Fruit fly (Drosophila melanogaster) whole organism, embryonic: ENCODE results near the gene Rab9Fa.

Experiments
- B-H1 ChIP-seq: fragments of 200-800 bp; sonication (Bioruptor generic); IDR thresholded peaks from 3 replicates; pipeline ENCODE4 v1.3.6; 2022; ENCODE audit warnings: missing biosample characterization, missing genetic modification characterization
- CG10147 ChIP-seq: fragments of 200-800 bp; sonication (Bioruptor generic); optimal IDR thresholded peaks from 2 replicates; lab custom pipeline; 2019; ENCODE audit warnings: missing biosample characterization, mild to moderate bottlenecking, missing genetic modification characterization, moderate library complexity
- CG1024 ChIP-seq: fragments of 200-800 bp; sonication (Bioruptor generic); IDR thresholded peaks from 2 replicates; pipeline ENCODE4 v1.3.6; 2022; ENCODE audit warnings: missing biosample characterization, missing genetic modification characterization
- CG13424 ChIP-seq: fragments of 200-800 bp; sonication (Bioruptor generic); optimal IDR thresholded peaks from 2 replicates; lab custom pipeline; 2019; ENCODE audit warnings: missing biosample characterization, mild to moderate bottlenecking, missing genetic modification characterization, moderate library complexity
- CG13624 ChIP-seq: fragments of 200-800 bp; sonication (Bioruptor generic); optimal IDR thresholded peaks from 2 replicates; lab custom pipeline; 2016; ENCODE audit warnings: missing biosample characterization, missing genetic modification characterization
- CG17328 ChIP-seq: fragments of 200-800 bp; sonication (Bioruptor generic); IDR thresholded peaks from 2 replicates; pipeline ENCODE4 v1.3.6; 2022; ENCODE audit warnings: missing biosample characterization, missing genetic modification characterization
- CG17568 ChIP-seq: fragments of 200-800 bp; sonication (Bioruptor generic); optimal IDR thresholded peaks from 2 replicates; lab custom pipeline; 2018; ENCODE audit warnings: missing biosample characterization, mild to moderate bottlenecking, missing genetic modification characterization, moderate library complexity
- CG17802 ChIP-seq: fragments of 200-800 bp; sonication (Bioruptor generic); optimal IDR thresholded peaks from 2 replicates; lab custom pipeline; 2018; ENCODE audit warnings: missing biosample characterization, mild to moderate bottlenecking, missing genetic modification characterization, moderate library complexity
- CG2678 ChIP-seq: fragments of 200-800 bp; sonication (Bioruptor generic); optimal IDR thresholded peaks from 3 replicates; lab custom pipeline; 2019; ENCODE audit warnings: missing biosample characterization, mild to moderate bottlenecking, missing genetic modification characterization, moderate library complexity
- CG30431 ChIP-seq: fragments of 200-800 bp; sonication (Bioruptor generic); optimal IDR thresholded peaks from 2 replicates; lab custom pipeline; 2017; ENCODE audit warnings: missing biosample characterization, missing genetic modification characterization
- CG3407 ChIP-seq: fragments of 200-800 bp; sonication (Bioruptor generic); optimal IDR thresholded peaks from 2 replicates; lab custom pipeline; 2018; ENCODE audit warnings: missing biosample characterization, mild to moderate bottlenecking, missing genetic modification characterization
- CG3995 ChIP-seq: fragments of 200-800 bp; sonication (Bioruptor generic); optimal IDR thresholded peaks from 3 replicates; lab custom pipeline; 2016; ENCODE audit warnings: missing biosample characterization, missing genetic modification characterization
- CG6175 ChIP-seq: fragments of 200-800 bp; sonication (Bioruptor generic); IDR thresholded peaks from 3 replicates; pipeline ENCODE4 v1.3.6; 2022; ENCODE audit warnings: missing biosample characterization, missing genetic modification characterization
- CG6254 ChIP-seq: fragments of 200-800 bp; sonication (Bioruptor generic); optimal IDR thresholded peaks from 3 replicates; lab custom pipeline; 2017; ENCODE audit warnings: mild to moderate bottlenecking, missing biosample characterization, missing genetic modification reagents, missing genetic modification characterization
- CG6791 ChIP-seq: fragments of 200-800 bp; sonication (Bioruptor generic); IDR thresholded peaks from 3 replicates; pipeline ENCODE4 v1.3.6; 2022; ENCODE audit warnings: missing biosample characterization, missing genetic modification characterization; ENCODE audit not compliant: partially characterized antibody
- CG7839 ChIP-seq: fragments of 200-800 bp; sonication (Bioruptor generic); optimal IDR thresholded peaks from 3 replicates; lab custom pipeline; 2018; ENCODE audit warnings: missing biosample characterization, mild to moderate bottlenecking, missing genetic modification characterization, moderate library complexity
- CG8089 ChIP-seq: fragments of 200-800 bp; sonication (Bioruptor generic); optimal IDR thresholded peaks from 3 replicates; lab custom pipeline; 2016; ENCODE audit warnings: missing biosample characterization, missing genetic modification characterization
- CG8765 ChIP-seq: fragments of 200-800 bp; sonication (Bioruptor generic); IDR thresholded peaks from 2 replicates; pipeline ENCODE4 v1.3.6; 2022; ENCODE audit warnings: missing biosample characterization, missing genetic modification characterization
- CG9437 ChIP-seq: fragments of 200-800 bp; sonication (Bioruptor generic); optimal IDR thresholded peaks from 2 replicates; lab custom pipeline; 2018; ENCODE audit warnings: missing biosample characterization, mild to moderate bottlenecking, missing genetic modification characterization
- CG9932 ChIP-seq: fragments of 200-800 bp; sonication (Bioruptor generic); IDR thresholded peaks from 2 replicates; pipeline ENCODE4 v1.3.6; 2022; ENCODE audit warnings: missing biosample characterization, missing genetic modification characterization
- E2f1 ChIP-seq: fragments of 200-800 bp; sonication (Bioruptor generic); IDR thresholded peaks from 2 replicates; pipeline ENCODE4 v1.3.6; 2022; ENCODE audit warnings: missing biosample characterization, missing genetic modification characterization
- ERR ChIP-seq: fragments of 200-800 bp; sonication (Bioruptor generic); optimal IDR thresholded peaks from 2 replicates; lab custom pipeline; 2016; ENCODE audit warnings: missing biosample characterization, missing genetic modification characterization
- GATAe ChIP-seq: fragments of 200-800 bp; sonication (Bioruptor generic); conservative IDR thresholded peaks from 2 replicates; pipeline ENCODE4 v1.3.6; 2022; ENCODE audit warnings: missing biosample characterization, missing genetic modification characterization
- Hmr ChIP-seq: fragments of 200-800 bp; sonication (Bioruptor generic); optimal IDR thresholded peaks from 3 replicates; lab custom pipeline; 2017; ENCODE audit warnings: mild to moderate bottlenecking, missing biosample characterization, missing genetic modification reagents, missing genetic modification characterization
- Max ChIP-seq: fragments of 200-800 bp; sonication (Bioruptor generic); optimal IDR thresholded peaks from 2 replicates; lab custom pipeline; 2016; ENCODE audit warnings: missing biosample characterization, mild to moderate bottlenecking, missing genetic modification characterization
- Oaz ChIP-seq: fragments of 200-800 bp; sonication (Bioruptor generic); IDR thresholded peaks from 2 replicates; pipeline ENCODE4 v1.3.6; 2022; ENCODE audit warnings: missing biosample characterization, missing genetic modification characterization
- Ptx1 ChIP-seq: fragments of 200-800 bp; sonication (Bioruptor generic); IDR thresholded peaks from 2 replicates; pipeline ENCODE4 v1.3.6; 2022; ENCODE audit warnings: missing biosample characterization, missing genetic modification characterization
- Side ChIP-seq: fragments of 200-800 bp; sonication (Bioruptor generic); optimal IDR thresholded peaks from 2 replicates; lab custom pipeline; 2016; ENCODE audit warnings: missing biosample characterization, missing genetic modification characterization
- Six4 ChIP-seq: fragments of 200-800 bp; sonication (Bioruptor generic); optimal IDR thresholded peaks from 2 replicates; lab custom pipeline; 2016; ENCODE audit warnings: missing biosample characterization, missing genetic modification characterization
- Tbp ChIP-seq: fragments of >200 bp; optimal IDR thresholded peaks from 2 replicates; lab custom pipeline; 2018; ENCODE audit warnings: missing biosample characterization, missing genetic modification characterization
- al ChIP-seq: fragments of 200-800 bp; sonication (Bioruptor generic); IDR thresholded peaks from 2 replicates; pipeline ENCODE4 v1.3.6; 2022; ENCODE audit warnings: missing biosample characterization, missing genetic modification characterization
- ato ChIP-seq: fragments of 200-800 bp; sonication (Bioruptor generic); IDR thresholded peaks from 2 replicates; pipeline ENCODE4 v1.3.6; 2022; ENCODE audit warnings: missing biosample characterization, missing genetic modification characterization; ENCODE audit not compliant: partially characterized antibody
- az2 ChIP-seq: fragments of 200-800 bp; sonication (Bioruptor generic); optimal IDR thresholded peaks from 3 replicates; lab custom pipeline; 2016; ENCODE audit warnings: missing biosample characterization, missing genetic modification characterization
- bcd ChIP-seq: fragments of 200-800 bp; sonication (Bioruptor generic); optimal IDR thresholded peaks from 2 replicates; lab custom pipeline; 2017; ENCODE audit warnings: missing biosample characterization, mild to moderate bottlenecking, missing genetic modification characterization
- bigmax ChIP-seq: fragments of 200-800 bp; sonication (Bioruptor generic); optimal IDR thresholded peaks from 2 replicates; lab custom pipeline; 2018; ENCODE audit warnings: missing biosample characterization, mild to moderate bottlenecking, missing genetic modification characterization
- cato ChIP-seq: fragments of 200-800 bp; sonication (Bioruptor generic); optimal IDR thresholded peaks from 2 replicates; lab custom pipeline; 2016; ENCODE audit warnings: missing biosample characterization, missing genetic modification characterization, borderline replicate concordance
- chif ChIP-seq, 2 experiments: fragments of 200-800 bp; sonication (Bioruptor generic); optimal IDR thresholded peaks; 3 replicates each; lab custom pipeline; 2016; ENCODE audit warnings: missing biosample characterization in 2 of 2, missing genetic modification characterization in 2 of 2
- crol ChIP-seq: fragments of 200-800 bp; sonication (Bioruptor generic); IDR thresholded peaks from 2 replicates; pipeline ENCODE4 v1.3.6; 2022; ENCODE audit warnings: missing biosample characterization, missing genetic modification characterization
- dimm ChIP-seq: fragments of 200-800 bp; sonication (Bioruptor generic); IDR thresholded peaks from 2 replicates; pipeline ENCODE4 v1.3.6; 2022; ENCODE audit warnings: missing biosample characterization, missing genetic modification characterization
- disco-r ChIP-seq: fragments of 200-800 bp; sonication (Bioruptor generic); optimal IDR thresholded peaks from 2 replicates; lab custom pipeline; 2016; ENCODE audit warnings: missing biosample characterization, missing genetic modification characterization
- emc ChIP-seq: fragments of 200-800 bp; sonication (Bioruptor generic); optimal IDR thresholded peaks from 2 replicates; lab custom pipeline; 2016; ENCODE audit warnings: missing biosample characterization, missing genetic modification characterization
- fd96Cb ChIP-seq: fragments of 200-800 bp; sonication (Bioruptor generic); optimal IDR thresholded peaks from 2 replicates; lab custom pipeline; 2018; ENCODE audit warnings: missing biosample characterization, mild to moderate bottlenecking, missing genetic modification characterization, moderate library complexity
- gfzf ChIP-seq: fragments of 200-800 bp; sonication (Bioruptor generic); optimal IDR thresholded peaks from 2 replicates; lab custom pipeline; 2016; ENCODE audit warnings: missing biosample characterization, mild to moderate bottlenecking, missing genetic modification characterization, moderate library complexity
- jigr1 ChIP-seq: fragments of 200-800 bp; sonication (Bioruptor generic); IDR thresholded peaks from 3 replicates; pipeline ENCODE4 v1.3.6; 2022; ENCODE audit warnings: missing biosample characterization, missing genetic modification characterization
- lmd ChIP-seq: fragments of 200-800 bp; sonication (Bioruptor generic); IDR thresholded peaks from 2 replicates; pipeline ENCODE4 v1.3.6; 2022; ENCODE audit warnings: missing biosample characterization, missing genetic modification characterization
- slp2 ChIP-seq: fragments of 200-800 bp; sonication (Bioruptor generic); optimal IDR thresholded peaks from 2 replicates; lab custom pipeline; 2016; ENCODE audit warnings: missing biosample characterization, missing genetic modification characterization
- stc ChIP-seq: fragments of 200-800 bp; sonication (Bioruptor generic); IDR thresholded peaks from 2 replicates; pipeline ENCODE4 v1.3.6; 2022; ENCODE audit warnings: missing biosample characterization, missing genetic modification characterization
- stwl ChIP-seq: fragments of 200-800 bp; sonication (Bioruptor generic); optimal IDR thresholded peaks from 3 replicates; lab custom pipeline; 2018; ENCODE audit warnings: missing biosample characterization, mild to moderate bottlenecking, missing genetic modification characterization, moderate library complexity
- sug ChIP-seq: fragments of 200-800 bp; optimal IDR thresholded peaks from 2 replicates; lab custom pipeline; 2019; ENCODE audit warnings: missing biosample characterization, mild to moderate bottlenecking, missing genetic modification characterization, moderate library complexity
- tgo ChIP-seq: fragments of 200-800 bp; sonication (Bioruptor generic); IDR thresholded peaks from 3 replicates; pipeline ENCODE4 v1.3.6; 2022; ENCODE audit warnings: missing biosample characterization, missing genetic modification characterization
- vfl ChIP-seq: fragments of 200-800 bp; sonication (Bioruptor generic); optimal IDR thresholded peaks from 2 replicates; lab custom pipeline; 2016; ENCODE audit warnings: missing biosample characterization, missing genetic modification characterization

Rab9Fa gene

dm6 chrX:10936599-10936998, 14.2 kb downstream of the Rab9Fa start (continued):
- TF ChIP-seq CG8765 (no peak), GATAe (GFP tag; lab: Robert Waterston, UW) (no peak), al (GFP tag; lab: Robert Waterston, UW) (peak; percentile 75), CG3995 (GFP tag; lab: Kevin White, UChicago) (peak; percentile 28), CG3407 (GFP tag; lab: Kevin White, UChicago) (peak; percentile 67), disco-r (GFP tag; lab: Kevin White, UChicago) (peak; percentile 51), ERR (peak; percentile 66), crol (0 out of 2 replicates have a peak, but pooled peaks have one; percentile 36), fd96Cb (tag; lab: Kevin White, UChicago) (peak; percentile 84), CG13424 (tag; lab: Kevin White, UChicago) (peak; percentile 94), CG17802 (tag; lab: Kevin White, UChicago) (peak; percentile 51), bigmax (GFP tag; lab: Kevin White, UChicago) (no peak), Tbp (GFP tag; lab: Kevin White, UChicago) (no peak), stwl (no peak), dimm (GFP tag; lab: Robert Waterston, UW) (peak; percentile 72), Side (GFP tag; lab: Kevin White, UChicago) (peak; percentile 82), CG6175 (GFP tag; lab: Robert Waterston, UW) (peak; percentile 86), B-H1 (GFP tag; lab: Robert Waterston, UW) (peak; percentile 76), bcd (peak; percentile 75), gfzf (no peak), sug (tag; lab: Kevin White, UChicago) (peak; percentile 74), Six4 (GFP tag; lab: Kevin White, UChicago) (peak; percentile 79), chif (GFP tag; optimal IDR thresholded peaks at IDR 0.05; lab: Kevin White, UChicago) (peak; percentile 72 to 83), az2 (GFP tag; lab: Kevin White, UChicago) (peak; percentile 79), CG17568 (GFP tag; lab: Kevin White, UChicago) (no peak), Max (GFP tag; lab: Kevin White, UChicago) (peak; percentile 59), CG13624 (peak; percentile 80), CG8089 (peak; percentile 56), slp2 (GFP tag; lab: Kevin White, UChicago) (peak; percentile 78), CG7839 (tag; lab: Kevin White, UChicago) (peak; percentile 89), CG30431 (GFP tag; lab: Kevin White, UChicago) (no peak), cato (peak; percentile 58), E2f1 (GFP tag; lab: Robert Waterston, UW) (peak; percentile 81), CG6791 (no peak), CG17328 (GFP tag; lab: Robert Waterston, UW) (peak; percentile 86), emc (GFP tag; lab: Kevin White, UChicago) (peak; percentile 39), Hmr (GFP tag; lab: Kevin White, UChicago) (peak; percentile 74), vfl (GFP tag; lab: Kevin White, UChicago) (peak; percentile 33), tgo (peak; percentile 80), stc (GFP tag; lab: Robert Waterston, UW) (peak; percentile 91), lmd (GFP tag; lab: Robert Waterston, UW) (peak; percentile 80), CG10147 (GFP tag; lab: Kevin White, UChicago) (peak; percentile 81), ato (GFP tag; lab: Robert Waterston, UW) (no peak), CG9932 (peak; percentile 84), CG6254 (GFP tag; lab: Kevin White, UChicago) (peak; percentile 58), Oaz (GFP tag; lab: Robert Waterston, UW) (peak; percentile 79), CG9437 (GFP tag; lab: Kevin White, UChicago) (peak; percentile 74), jigr1 (GFP tag; lab: Robert Waterston, UW) (peak; percentile 21; the same call in 1 of the 3 replicates), Ptx1 (peak; percentile 86), CG1024 (GFP tag; lab: Robert Waterston, UW) (peak; percentile 70; the same call in 1 of the 2 replicates), CG2678 (peak; percentile 92)
